Worm (Caenorhabditis elegans) whole organism, L1 larva: Measurements from ENCODE around the gene F32D1.11.

ENCODE experiments used
- ceh-8 ChIP-seq: fragments of 200-800 bp; sonication (Bioruptor generic); optimal IDR thresholded peaks from 2 replicates; lab custom pipeline; 2018; ENCODE audit warnings: mild to moderate bottlenecking, missing genetic modification characterization, moderate library complexity, missing compliant biosample characterization
- dpl-1 ChIP-seq, 3 experiments: fragments of 150-350 bp in 2 of 3; sonication (generic microtip) in 1 of 3; optimal IDR thresholded peaks; 2 replicates each; lab custom pipeline; 2014 to 2017; ENCODE audit warnings: missing biosample characterization in 3 of 3, missing genetic modification characterization in 3 of 3, missing genetic modification reagents in 3 of 3
- fkh-10 ChIP-seq: sonication (generic microtip); optimal IDR thresholded peaks from 2 replicates; lab custom pipeline; 2017; ENCODE audit warnings: missing biosample characterization, missing genetic modification reagents, missing genetic modification characterization
- jun-1 ChIP-seq: fragments of 150-350 bp; optimal IDR thresholded peaks from 2 replicates; lab custom pipeline; 2014; ENCODE audit warnings: missing biosample characterization, missing genetic modification reagents, missing genetic modification characterization
- lin-14 ChIP-seq: fragments of 200-800 bp; sonication (Bioruptor generic); optimal IDR thresholded peaks from 2 replicates; lab custom pipeline; 2018; ENCODE audit warnings: mild to moderate bottlenecking, missing genetic modification characterization, moderate library complexity, missing compliant biosample characterization
- mdl-1 ChIP-seq, 2 experiments: fragments of 150-350 bp; optimal IDR thresholded peaks; 2 replicates each; lab custom pipeline; 2014 to 2017; ENCODE audit warnings: missing biosample characterization in 2 of 2, missing genetic modification characterization in 2 of 2, inconsistent platforms in 1 of 2
- nhr-12 ChIP-seq: sonication (generic microtip); optimal IDR thresholded peaks from 2 replicates; lab custom pipeline; 2017; ENCODE audit warnings: missing biosample characterization, missing genetic modification characterization
- nhr-47 ChIP-seq: sonication (generic microtip); optimal IDR thresholded peaks from 2 replicates; lab custom pipeline; 2016; ENCODE audit warnings: mild to moderate bottlenecking, missing genetic modification characterization, moderate library complexity, missing compliant biosample characterization
- snpc-4 ChIP-seq: fragments of 150-350 bp; optimal IDR thresholded peaks from 2 replicates; lab custom pipeline; 2014; ENCODE audit warnings: missing biosample characterization, missing genetic modification characterization
- sup-37 ChIP-seq: fragments of 200-800 bp; sonication (Bioruptor generic); optimal IDR thresholded peaks from 2 replicates; lab custom pipeline; 2018; ENCODE audit warnings: mild to moderate bottlenecking, missing genetic modification characterization, missing compliant biosample characterization
- tbx-2 ChIP-seq: sonication (generic microtip); optimal IDR thresholded peaks from 2 replicates; lab custom pipeline; 2016; ENCODE audit warnings: missing genetic modification characterization, missing compliant biosample characterization
- zag-1 ChIP-seq: fragments of 150-350 bp; optimal IDR thresholded peaks from 2 replicates; lab custom pipeline; 2014; ENCODE audit warnings: missing biosample characterization, missing genetic modification characterization

DNA sequence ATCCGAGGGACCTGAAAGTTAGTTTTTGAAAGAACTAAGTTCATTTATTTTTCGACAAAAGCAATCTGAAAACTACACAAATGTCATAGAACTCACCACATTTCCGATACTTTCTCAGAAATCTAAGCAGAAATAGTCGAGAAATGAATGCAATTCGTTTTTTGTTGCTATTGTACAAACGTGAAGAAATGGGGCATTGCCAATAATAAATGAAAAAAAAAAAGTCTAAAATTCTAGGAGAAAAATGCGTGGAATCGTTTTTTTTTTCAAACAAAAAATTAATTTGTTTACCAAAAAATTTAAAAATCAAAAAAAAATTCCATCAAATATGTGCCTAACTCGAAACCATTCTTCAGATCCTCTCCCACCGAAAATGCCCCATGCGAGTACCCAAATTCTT is 45.4 kb upstream of the F32D1.11 start, which contains the start of gene Y47D7A.17:
- TF ChIP-seq ceh-8 (no peak), fkh-10 (GFP tag; lab: Kevin White, UChicago) (no peak), tbx-2 (no peak), lin-14 (GFP tag; lab: Kevin White, UChicago) (no peak), sup-37 (GFP tag; lab: Kevin White, UChicago) (no peak), zag-1 (tag; lab: Kevin White, UChicago) (no peak), mdl-1 (tag; optimal IDR thresholded peaks at IDR 0.05; lab: Kevin White, UChicago) (no peak), nhr-12 (tag; lab: Kevin White, UChicago) (no peak), dpl-1 (GFP tag; optimal IDR thresholded peaks at IDR 0.05; lab: Kevin White, UChicago) (no peak), nhr-47 (no peak), snpc-4 (tag; lab: Kevin White, UChicago) (no peak), jun-1 (tag; lab: Kevin White, UChicago) (no peak)
